Worm (Caenorhabditis elegans) whole organism, mixed stage, embryonic: ENCODE results near the gene R193.2.

Experiments used
- M03D4.4 ChIP-seq: sonication (generic microtip); optimal IDR thresholded peaks from 2 replicates; lab custom pipeline; 2017; ENCODE audit warnings: mild to moderate bottlenecking, missing genetic modification characterization, missing compliant biosample characterization
- blmp-1 ChIP-seq: fragments of 150-350 bp; optimal IDR thresholded peaks from 2 replicates; lab custom pipeline; 2014; ENCODE audit warnings: missing biosample characterization, missing genetic modification characterization
- ceh-39 ChIP-seq: fragments of 150-350 bp; optimal IDR thresholded peaks from 2 replicates; lab custom pipeline; 2014; ENCODE audit warnings: missing biosample characterization, missing genetic modification characterization
- ceh-43 ChIP-seq: fragments of 200-800 bp; sonication (Bioruptor generic); optimal IDR thresholded peaks from 2 replicates; lab custom pipeline; 2018; ENCODE audit warnings: mild to moderate bottlenecking, missing genetic modification characterization, moderate library complexity, missing compliant biosample characterization
- ceh-83 ChIP-seq: fragments of 200-800 bp; sonication (Bioruptor generic); optimal IDR thresholded peaks from 2 replicates; lab custom pipeline; 2018; ENCODE audit warnings: mild to moderate bottlenecking, missing genetic modification characterization, missing compliant biosample characterization
- ces-1 ChIP-seq: fragments of 150-350 bp; optimal IDR thresholded peaks from 2 replicates; lab custom pipeline; 2014; ENCODE audit warnings: missing biosample characterization, missing genetic modification reagents, missing genetic modification characterization
- cnd-1 ChIP-seq: fragments of 200-800 bp; sonication (Bioruptor generic); optimal IDR thresholded peaks from 2 replicates; lab custom pipeline; 2018; ENCODE audit warnings: mild to moderate bottlenecking, missing genetic modification characterization, missing compliant biosample characterization
- drap-1 ChIP-seq: fragments of 200-800 bp; sonication (Bioruptor generic); optimal IDR thresholded peaks from 3 replicates; lab custom pipeline; 2018; ENCODE audit warnings: mild to moderate bottlenecking, missing genetic modification characterization, missing compliant biosample characterization
- elt-1 ChIP-seq: sonication (generic microtip); optimal IDR thresholded peaks from 2 replicates; lab custom pipeline; 2017; ENCODE audit warnings: missing genetic modification characterization, mild to moderate bottlenecking, missing compliant biosample characterization, antibody characterized with exemption, moderate library complexity, borderline replicate concordance; ENCODE audit not compliant: insufficient read depth
- elt-3 ChIP-seq: fragments of 150-350 bp; optimal IDR thresholded peaks from 2 replicates; lab custom pipeline; 2014; ENCODE audit warnings: missing biosample characterization, missing genetic modification characterization
- flh-1 ChIP-seq: fragments of 200-800 bp; sonication (Bioruptor generic); optimal IDR thresholded peaks from 2 replicates; lab custom pipeline; 2018; ENCODE audit warnings: mild to moderate bottlenecking, missing genetic modification characterization, moderate library complexity, missing compliant biosample characterization
- ham-2 ChIP-seq: fragments of 200-800 bp; sonication (Bioruptor generic); optimal IDR thresholded peaks from 2 replicates; lab custom pipeline; 2018; ENCODE audit warnings: mild to moderate bottlenecking, missing genetic modification characterization, missing compliant biosample characterization
- hlh-1 ChIP-seq: fragments of 150-350 bp; optimal IDR thresholded peaks from 2 replicates; lab custom pipeline; 2014; ENCODE audit warnings: missing biosample characterization, missing genetic modification reagents, missing genetic modification characterization
- lin-13 ChIP-seq: fragments of 150-350 bp; optimal IDR thresholded peaks from 2 replicates; lab custom pipeline; 2014; ENCODE audit warnings: missing biosample characterization, missing genetic modification characterization
- lin-32 ChIP-seq: fragments of 200-800 bp; sonication (Bioruptor generic); optimal IDR thresholded peaks from 2 replicates; lab custom pipeline; 2018; ENCODE audit warnings: mild to moderate bottlenecking, missing genetic modification characterization, missing compliant biosample characterization
- lsy-2 ChIP-seq: fragments of 150-350 bp; optimal IDR thresholded peaks from 2 replicates; lab custom pipeline; 2014; ENCODE audit warnings: missing biosample characterization, missing genetic modification characterization
- mab-5 ChIP-seq: fragments of 150-350 bp; optimal IDR thresholded peaks from 2 replicates; lab custom pipeline; 2014; ENCODE audit warnings: missing biosample characterization, missing genetic modification characterization
- mep-1 ChIP-seq: fragments of 150-350 bp; optimal IDR thresholded peaks from 2 replicates; lab custom pipeline; 2017; ENCODE audit warnings: missing biosample characterization, missing genetic modification reagents, missing genetic modification characterization, inconsistent platforms
- mls-2 ChIP-seq: sonication (generic microtip); optimal IDR thresholded peaks from 2 replicates; lab custom pipeline; 2016; ENCODE audit warnings: mild to moderate bottlenecking, missing genetic modification characterization, moderate library complexity, missing compliant biosample characterization
- nhr-12 ChIP-seq: fragments of 150-350 bp; optimal IDR thresholded peaks from 2 replicates; lab custom pipeline; 2014; ENCODE audit warnings: missing biosample characterization, missing genetic modification characterization
- nhr-2 ChIP-seq: fragments of 150-350 bp; optimal IDR thresholded peaks from 2 replicates; lab custom pipeline; 2014; ENCODE audit warnings: missing biosample characterization, missing genetic modification characterization
- nhr-237 ChIP-seq: fragments of 150-350 bp; optimal IDR thresholded peaks from 2 replicates; lab custom pipeline; 2014; ENCODE audit warnings: missing biosample characterization, missing genetic modification characterization
- pha-4 ChIP-seq: fragments of 150-350 bp; optimal IDR thresholded peaks from 2 replicates; lab custom pipeline; 2018; ENCODE audit warnings: missing biosample characterization, missing genetic modification reagents, missing genetic modification characterization
- sem-2 ChIP-seq: fragments of 200-800 bp; sonication (Bioruptor generic); optimal IDR thresholded peaks from 2 replicates; lab custom pipeline; 2018; ENCODE audit warnings: mild to moderate bottlenecking, missing genetic modification characterization, missing compliant biosample characterization
- snpc-4 ChIP-seq: fragments of 150-350 bp; optimal IDR thresholded peaks from 2 replicates; lab custom pipeline; 2014; ENCODE audit warnings: missing biosample characterization, missing genetic modification characterization
- sptf-1 ChIP-seq: sonication (generic microtip); optimal IDR thresholded peaks from 2 replicates; lab custom pipeline; 2017; ENCODE audit warnings: mild to moderate bottlenecking, missing genetic modification characterization, moderate library complexity, missing compliant biosample characterization
- tbx-8 ChIP-seq: fragments of 200-800 bp; sonication (Bioruptor generic); optimal IDR thresholded peaks from 2 replicates; lab custom pipeline; 2018; ENCODE audit warnings: mild to moderate bottlenecking, missing genetic modification characterization, moderate library complexity, missing compliant biosample characterization
- unc-120 ChIP-seq: sonication (generic microtip); optimal IDR thresholded peaks from 2 replicates; lab custom pipeline; 2017; ENCODE audit warnings: missing genetic modification characterization, missing compliant biosample characterization; ENCODE audit not compliant: poor library complexity, severe bottlenecking
- unc-39 ChIP-seq: fragments of 150-350 bp; optimal IDR thresholded peaks from 2 replicates; lab custom pipeline; 2014; ENCODE audit warnings: missing biosample characterization, missing genetic modification characterization
- unc-62 ChIP-seq: fragments of 150-350 bp; optimal IDR thresholded peaks from 2 replicates; lab custom pipeline; 2014; ENCODE audit warnings: missing biosample characterization, missing genetic modification reagents, missing genetic modification characterization
- zip-8 ChIP-seq: fragments of 150-350 bp; optimal IDR thresholded peaks from 2 replicates; lab custom pipeline; 2014; ENCODE audit warnings: missing biosample characterization, missing genetic modification characterization
- ztf-11 ChIP-seq: fragments of 150-350 bp; optimal IDR thresholded peaks from 2 replicates; lab custom pipeline; 2014; ENCODE audit warnings: missing biosample characterization, missing genetic modification characterization

The R193.2 gene

DNA sequence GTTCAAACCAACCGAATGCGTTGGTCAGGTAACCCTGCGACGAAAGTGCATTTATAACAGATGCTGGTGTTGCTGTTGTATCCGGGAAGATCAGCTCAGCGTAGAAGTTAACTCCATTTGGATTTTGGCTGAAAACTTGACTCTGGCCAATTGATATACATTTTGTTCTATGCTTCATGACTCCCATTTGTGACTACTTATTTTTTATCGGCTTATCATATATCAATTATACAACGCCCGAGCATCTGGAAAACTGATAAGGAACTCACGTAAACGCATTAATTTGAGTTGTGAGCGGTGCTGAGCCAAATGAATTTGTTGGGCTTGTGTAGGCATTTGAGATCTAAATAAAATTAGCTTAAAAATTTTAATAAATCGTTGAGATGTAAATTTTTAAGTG, 991 bp downstream of the R193.2 start:
- TF ChIP-seq ceh-43 (GFP tag; lab: Kevin White, UChicago) (no peak), M03D4.4 (no peak)
- TF ChIP-seq, all 35 proteins: peak for 0

DNA sequence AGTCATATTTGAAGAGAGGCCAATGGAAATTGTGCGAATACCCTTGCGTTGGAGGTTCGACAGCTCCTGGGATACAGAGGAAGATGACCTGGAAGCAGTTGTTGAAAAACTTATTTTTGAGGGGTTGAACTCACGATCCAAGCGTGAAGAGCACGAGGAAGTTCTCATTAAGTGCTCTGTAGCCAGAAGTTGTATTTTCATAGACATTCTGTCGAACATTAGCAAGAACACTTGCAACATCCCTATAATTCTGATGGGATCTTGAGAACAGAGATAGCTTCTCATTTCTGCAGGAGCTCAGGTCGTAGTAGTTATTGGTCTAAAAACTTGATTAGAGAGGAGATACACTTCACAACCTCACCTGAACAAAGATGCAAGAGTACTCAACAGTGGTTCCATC, 6.8 kb downstream of the R193.2 start:
- TF ChIP-seq flh-1, result no peak
- no peak for TF ChIP-seq hlh-1
- no peak for TF ChIP-seq zip-8 (tag; lab: Kevin White, UChicago)
- TF ChIP-seq unc-120 (tag; lab: Kevin White, UChicago), result no peak
- TF ChIP-seq, all 35 proteins: peak for 0

DNA sequence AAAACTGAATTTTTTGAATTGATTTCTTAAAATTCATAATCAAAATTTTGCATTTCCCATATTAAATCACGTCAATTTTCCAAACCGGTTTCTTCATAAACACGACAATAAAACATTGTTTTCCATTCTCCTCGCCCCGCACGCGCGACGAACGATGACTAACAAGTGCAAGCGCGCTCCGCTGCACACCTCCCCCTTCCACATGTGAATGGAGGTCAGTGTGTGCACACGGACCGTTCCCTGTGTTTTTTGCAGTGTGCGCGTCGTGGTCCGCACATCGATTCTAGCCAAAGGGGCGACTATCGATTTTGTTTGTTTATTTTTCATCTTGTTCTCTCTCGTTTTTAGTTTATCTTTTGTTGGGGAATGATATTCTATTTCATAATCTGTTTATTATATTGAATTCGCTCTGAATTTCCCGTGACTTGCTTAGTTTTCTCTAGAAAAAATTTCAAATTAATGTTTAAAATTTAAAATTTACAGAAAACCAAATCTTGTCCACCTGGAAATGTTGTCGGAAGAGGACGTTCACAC, 19.8 kb downstream of the R193.2 start, which contains the start of gene snx-1:
Gene snx-1 (plus strand): TSS at position 484 of the 534 bp plus-strand sequence.
- TF ChIP-seq cnd-1 (tag; lab: Kevin White, UChicago), result peak; percentile 38
- TF ChIP-seq lin-32, result no peak
- TF ChIP-seq snpc-4 (tag; lab: Kevin White, UChicago), result no peak
- peak; percentile 26 for TF ChIP-seq drap-1 (GFP tag; lab: Kevin White, UChicago)
- TF ChIP-seq unc-120 (tag; lab: Kevin White, UChicago), result no peak
- peak; percentile 29 for TF ChIP-seq M03D4.4
- TF ChIP-seq ceh-43 (GFP tag; lab: Kevin White, UChicago), result no peak
- TF ChIP-seq ceh-39, result peak; percentile 25
- TF ChIP-seq elt-1 (tag; lab: Kevin White, UChicago), result no peak
- TF ChIP-seq blmp-1 (tag; lab: Kevin White, UChicago), result no peak
- no peak for TF ChIP-seq mls-2 (tag; lab: Kevin White, UChicago)
- TF ChIP-seq flh-1, result no peak
- TF ChIP-seq nhr-12 (tag; lab: Kevin White, UChicago), result no peak
- TF ChIP-seq mab-5, result no peak
- no peak for TF ChIP-seq unc-62
- TF ChIP-seq tbx-8 (GFP tag; lab: Kevin White, UChicago), result no peak
- TF ChIP-seq nhr-2 (tag; lab: Kevin White, UChicago), result peak; percentile 21
- peak; percentile 1 for TF ChIP-seq mep-1 (tag; lab: Kevin White, UChicago)
- TF ChIP-seq ham-2 (GFP tag; lab: Kevin White, UChicago), result no peak
- TF ChIP-seq ces-1 (GFP tag; lab: Kevin White, UChicago), result no peak
- no peak for TF ChIP-seq unc-39 (tag; lab: Kevin White, UChicago)
- TF ChIP-seq sptf-1, result peak; percentile 52
- TF ChIP-seq lin-13, result peak; percentile 78
- no peak for TF ChIP-seq hlh-1
- TF ChIP-seq ztf-11 (tag; lab: Kevin White, UChicago), result no peak
- no peak for TF ChIP-seq lsy-2 (tag; lab: Kevin White, UChicago)
- no peak for TF ChIP-seq sem-2 (GFP tag; lab: Kevin White, UChicago)
- peak; percentile 35 for TF ChIP-seq nhr-237 (tag; lab: Kevin White, UChicago)
- peak; percentile 20 for TF ChIP-seq pha-4 (tag; lab: Kevin White, UChicago)
- TF ChIP-seq ceh-83 (GFP tag; lab: Kevin White, UChicago), result no peak

DNA sequence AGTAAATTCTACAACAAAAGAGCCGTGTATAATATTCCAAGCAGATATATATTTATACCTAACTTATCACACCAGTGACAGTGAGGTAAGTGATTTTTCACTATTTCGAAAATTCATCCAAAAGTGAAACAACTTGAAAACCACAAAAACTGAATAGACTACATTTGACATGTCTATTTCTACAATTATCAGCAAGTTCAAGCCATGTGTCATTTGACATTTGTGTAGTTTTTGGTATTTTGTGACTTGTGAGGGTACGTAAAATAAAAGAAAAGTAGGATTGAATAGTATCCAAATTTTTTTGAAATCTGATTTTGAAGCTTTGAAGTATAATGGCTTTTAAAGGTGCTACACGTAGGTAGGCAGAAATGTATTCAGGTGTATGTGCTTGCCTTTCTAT, 22.2 kb downstream of the R193.2 start:
- no peak for TF ChIP-seq flh-1
- no peak for TF ChIP-seq snpc-4 (tag; lab: Kevin White, UChicago)
- TF ChIP-seq ham-2 (GFP tag; lab: Kevin White, UChicago), result no peak
- TF ChIP-seq unc-39 (tag; lab: Kevin White, UChicago), result no peak
- no peak for TF ChIP-seq tbx-8 (GFP tag; lab: Kevin White, UChicago)

DNA sequence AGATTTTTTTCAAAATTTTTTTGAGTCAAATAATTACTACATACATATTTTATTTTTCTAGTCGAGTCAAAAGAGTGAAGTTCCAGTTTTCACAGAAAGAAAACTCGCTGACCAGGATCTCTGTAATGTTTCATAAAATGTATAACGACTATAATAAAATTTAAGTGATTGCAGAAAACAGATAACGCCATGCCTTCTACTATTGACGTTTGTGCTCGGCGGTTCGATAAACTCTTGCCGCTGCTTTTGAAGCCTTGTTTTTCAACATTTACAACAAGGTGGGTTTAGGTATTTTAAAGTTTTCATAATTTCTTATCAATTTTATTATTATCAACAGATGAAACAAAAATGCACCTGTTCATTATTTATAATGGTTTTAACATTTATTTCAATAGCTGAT, 23.0 kb downstream of the R193.2 start, which contains the start of gene lmp-2:
Gene lmp-2 (plus strand): TSS at position 190 of the 400 bp plus-strand sequence.
- TF ChIP-seq lin-32 (no peak), snpc-4 (tag; lab: Kevin White, UChicago) (no peak), zip-8 (tag; lab: Kevin White, UChicago) (no peak), nhr-237 (tag; lab: Kevin White, UChicago) (no peak), nhr-12 (tag; lab: Kevin White, UChicago) (no peak), elt-3 (tag; lab: Kevin White, UChicago) (no peak)
